Worm (Caenorhabditis elegans) whole organism, young adult: Measurements from ENCODE around the gene D1054.5.

Source experiments
- B0019.2 ChIP-seq: fragments of 200-800 bp; sonication (Bioruptor generic); conservative IDR thresholded peaks from 2 replicates; pipeline ENCODE4 v1.3.6; 2022; ENCODE audit warnings: missing genetic modification reagents, missing genetic modification characterization, missing compliant biosample characterization
- B0261.1 ChIP-seq: sonication (generic microtip); optimal IDR thresholded peaks from 2 replicates; lab custom pipeline; 2016; ENCODE audit warnings: mild to moderate bottlenecking, missing genetic modification characterization, moderate library complexity, missing compliant biosample characterization
- F22D6.2 ChIP-seq: sonication (generic microtip); optimal IDR thresholded peaks from 2 replicates; lab custom pipeline; 2016; ENCODE audit warnings: mild to moderate bottlenecking, missing genetic modification characterization, missing compliant biosample characterization
- F55B11.4 ChIP-seq: sonication (generic microtip); optimal IDR thresholded peaks from 2 replicates; lab custom pipeline; 2016; ENCODE audit warnings: missing compliant biosample characterization, missing genetic modification characterization, borderline replicate concordance; ENCODE audit not compliant: insufficient read depth
- F57C9.4 ChIP-seq: sonication (generic microtip); optimal IDR thresholded peaks from 2 replicates; lab custom pipeline; 2017; ENCODE audit warnings: mild to moderate bottlenecking, missing genetic modification characterization, missing compliant biosample characterization
- T07F8.4 ChIP-seq: sonication (generic microtip); optimal IDR thresholded peaks from 2 replicates; lab custom pipeline; 2016; ENCODE audit warnings: mild to moderate bottlenecking, missing genetic modification characterization, moderate library complexity, missing compliant biosample characterization
- T26A5.8 ChIP-seq: sonication (generic microtip); optimal IDR thresholded peaks from 2 replicates; lab custom pipeline; 2016; ENCODE audit warnings: missing genetic modification characterization, missing compliant biosample characterization
- Y56A3A.18 ChIP-seq: fragments of 200-800 bp; sonication (Bioruptor generic); IDR thresholded peaks from 2 replicates; pipeline ENCODE4 v1.3.6; 2022; ENCODE audit warnings: missing genetic modification reagents, missing genetic modification characterization, missing compliant biosample characterization
- Y79H2A.3 ChIP-seq: fragments of 200-800 bp; sonication (Bioruptor generic); conservative IDR thresholded peaks from 2 replicates; pipeline ENCODE4 v1.3.6; 2022; ENCODE audit warnings: missing genetic modification reagents, missing genetic modification characterization, missing compliant biosample characterization
- ama-1 ChIP-seq, 3 experiments: fragments of 150-350 bp in 1 of 3; sonication (generic microtip) in 2 of 3; optimal IDR thresholded peaks; 2 replicates each; lab custom pipeline; 2014 to 2018; ENCODE audit warnings: missing biosample characterization in 2 of 3, missing genetic modification characterization in 2 of 3, missing genetic modification reagents in 2 of 3
- athp-1 ChIP-seq: sonication (generic microtip); optimal IDR thresholded peaks from 2 replicates; lab custom pipeline; 2017; ENCODE audit warnings: mild to moderate bottlenecking, missing genetic modification characterization, missing compliant biosample characterization
- cebp-1 ChIP-seq, 2 experiments: fragments of 200-800 bp in 1 of 2; sonication (Bioruptor generic) in 1 of 2; sonication (generic microtip) in 1 of 2; IDR thresholded peaks in 1 of 2; optimal IDR thresholded peaks in 1 of 2; 2 replicates each; pipeline versions ENCODE4 v1.3.6 to Lab custom; 2017 to 2022; ENCODE audit warnings: missing compliant biosample characterization in 2 of 2, missing genetic modification characterization in 2 of 2, mild to moderate bottlenecking in 1 of 2, missing genetic modification reagents in 1 of 2, moderate library complexity in 1 of 2
- cebp-2 ChIP-seq: fragments of 200-800 bp; sonication (Bioruptor generic); IDR thresholded peaks from 2 replicates; pipeline ENCODE4 v1.3.6; 2022; ENCODE audit warnings: missing genetic modification characterization, missing compliant biosample characterization
- ceh-100 ChIP-seq: fragments of 200-800 bp; sonication (Bioruptor generic); IDR thresholded peaks from 2 replicates; pipeline ENCODE4 v1.3.6; 2022; ENCODE audit warnings: missing genetic modification reagents, missing genetic modification characterization, missing compliant biosample characterization
- ceh-91 ChIP-seq: fragments of 200-800 bp; sonication (Bioruptor generic); IDR thresholded peaks from 2 replicates; pipeline ENCODE4 v1.3.6; 2022; ENCODE audit warnings: missing genetic modification reagents, missing genetic modification characterization, missing compliant biosample characterization
- dox-1 ChIP-seq: fragments of 200-800 bp; sonication (Bioruptor generic); IDR thresholded peaks from 2 replicates; pipeline ENCODE4 v1.3.6; 2022; ENCODE audit warnings: missing genetic modification reagents, missing genetic modification characterization, missing compliant biosample characterization
- ekl-4 ChIP-seq: fragments of 200-800 bp; sonication (Bioruptor generic); IDR thresholded peaks from 2 replicates; pipeline ENCODE4 v1.3.6; 2022; ENCODE audit warnings: missing genetic modification reagents, missing genetic modification characterization, missing compliant biosample characterization
- him-1 ChIP-seq: sonication (generic microtip); optimal IDR thresholded peaks from 2 replicates; lab custom pipeline; 2016; ENCODE audit warnings: missing genotype, missing genetic modification reagents, missing genetic modification characterization, missing compliant biosample characterization
- hlh-12 ChIP-seq: sonication (generic microtip); optimal IDR thresholded peaks from 2 replicates; lab custom pipeline; 2016; ENCODE audit warnings: missing genetic modification characterization, missing compliant biosample characterization
- hsf-1 ChIP-seq: fragments of 200-800 bp; sonication (Bioruptor generic); IDR thresholded peaks from 2 replicates; pipeline ENCODE4 v1.3.6; 2022; ENCODE audit warnings: missing genetic modification reagents, missing genetic modification characterization, missing compliant biosample characterization
- lag-1 ChIP-seq: fragments of 200-800 bp; sonication (Bioruptor generic); IDR thresholded peaks from 2 replicates; pipeline ENCODE4 v1.3.6; 2022; ENCODE audit warnings: missing genetic modification reagents, missing genetic modification characterization, missing compliant biosample characterization
- let-607 ChIP-seq, 2 experiments: fragments of 200-800 bp in 1 of 2; sonication (Bioruptor generic) in 1 of 2; sonication (generic microtip) in 1 of 2; optimal IDR thresholded peaks; 2 replicates each; lab custom pipeline; 2016 to 2018; ENCODE audit warnings: mild to moderate bottlenecking in 2 of 2, missing compliant biosample characterization in 2 of 2, missing genetic modification characterization in 2 of 2, moderate library complexity in 2 of 2, missing genotype in 1 of 2
- lin-26 ChIP-seq: fragments of 200-800 bp; sonication (Bioruptor generic); IDR thresholded peaks from 2 replicates; pipeline ENCODE4 v1.3.6; 2022; ENCODE audit warnings: missing genetic modification reagents, missing genetic modification characterization, missing compliant biosample characterization
- lir-1 ChIP-seq: fragments of 200-800 bp; sonication (Bioruptor generic); conservative IDR thresholded peaks from 2 replicates; pipeline ENCODE4 v1.3.6; 2022; ENCODE audit warnings: missing genetic modification reagents, missing genetic modification characterization, missing compliant biosample characterization
- madf-6 ChIP-seq: fragments of 200-800 bp; sonication (Bioruptor generic); IDR thresholded peaks from 2 replicates; pipeline ENCODE4 v1.3.6; 2022; ENCODE audit warnings: missing genetic modification reagents, missing genetic modification characterization, missing compliant biosample characterization
- nhr-120 ChIP-seq: fragments of 200-800 bp; sonication (Bioruptor generic); IDR thresholded peaks from 2 replicates; pipeline ENCODE4 v1.3.6; 2022; ENCODE audit warnings: missing genetic modification characterization, missing compliant biosample characterization
- nhr-80 ChIP-seq: sonication (generic microtip); optimal IDR thresholded peaks from 2 replicates; lab custom pipeline; 2016; ENCODE audit warnings: missing genetic modification characterization, missing compliant biosample characterization
- rcor-1 ChIP-seq: fragments of 200-800 bp; sonication (Bioruptor generic); IDR thresholded peaks from 2 replicates; pipeline ENCODE4 v1.3.6; 2022; ENCODE audit warnings: missing genetic modification reagents, missing genetic modification characterization, missing compliant biosample characterization
- sdz-38 ChIP-seq: sonication (generic microtip); optimal IDR thresholded peaks from 2 replicates; lab custom pipeline; 2016; ENCODE audit warnings: missing genotype, missing genetic modification characterization, missing compliant biosample characterization
- snpc-3.4 ChIP-seq: sonication (generic microtip); optimal IDR thresholded peaks from 2 replicates; lab custom pipeline; 2017; ENCODE audit warnings: missing genetic modification characterization, mild to moderate bottlenecking, missing compliant biosample characterization, antibody characterized with exemption, moderate library complexity, missing genotype, missing genetic modification reagents
- tbx-9 ChIP-seq: sonication (generic microtip); optimal IDR thresholded peaks from 2 replicates; lab custom pipeline; 2016; ENCODE audit warnings: borderline replicate concordance, missing genetic modification characterization, inconsistent platforms, missing compliant biosample characterization
- ztf-3 ChIP-seq: fragments of 200-800 bp; sonication (Bioruptor generic); optimal IDR thresholded peaks from 2 replicates; lab custom pipeline; 2018; ENCODE audit warnings: mild to moderate bottlenecking, missing genetic modification characterization, missing compliant biosample characterization

Gene D1054.5

DNA sequence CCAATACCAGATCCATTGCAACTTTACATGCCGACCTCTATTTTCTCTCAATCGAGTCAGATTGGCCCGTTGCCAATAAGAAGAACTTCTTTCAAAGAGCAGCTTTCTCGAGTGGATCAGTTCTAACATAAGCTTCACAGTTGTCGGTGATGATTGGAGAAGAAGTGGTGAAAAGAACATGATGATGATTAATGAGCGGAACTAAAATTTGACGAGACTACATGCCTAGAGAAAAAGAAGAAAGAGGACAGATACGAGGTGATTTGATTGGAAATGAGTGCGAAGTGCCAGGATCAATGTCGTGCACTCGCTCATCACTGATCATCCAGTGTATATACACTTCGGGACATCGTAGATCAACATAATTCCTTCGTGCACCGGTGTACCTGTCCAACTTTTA lies 48.7 kb downstream of the D1054.5 start (continued):
- TF ChIP-seq madf-6 (GFP tag; lab: Robert Waterston, UW) (no peak), ceh-91 (no peak)

DNA sequence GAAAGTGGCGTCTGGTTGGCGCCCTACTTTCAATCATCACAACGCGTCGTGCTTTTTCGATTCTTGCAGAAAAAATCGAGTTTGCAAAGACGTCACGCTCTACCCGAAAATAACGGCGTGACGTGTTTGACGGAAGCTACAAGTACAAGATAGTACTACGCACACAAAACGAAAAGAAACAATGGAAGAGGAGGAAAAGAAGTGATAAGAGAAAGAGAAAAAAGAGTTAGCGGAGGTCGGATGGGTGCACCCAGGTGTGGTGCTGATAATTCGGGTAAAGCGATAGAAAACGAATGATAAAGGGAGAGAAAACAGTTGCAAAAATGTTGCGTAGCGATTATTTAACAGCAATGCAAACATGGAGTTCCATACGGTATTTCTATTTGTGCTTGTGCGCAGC lies 49.7 kb downstream of the D1054.5 start:
- TF ChIP-seq cebp-1 (GFP tag; IDR thresholded peaks at IDR 0.05; lab: Robert Waterston, UW) (no peak), cebp-1 (tag; optimal IDR thresholded peaks at IDR 0.05; lab: Kevin White, UChicago) (no peak), him-1 (tag; lab: Kevin White, UChicago) (no peak), sdz-38 (tag; lab: Kevin White, UChicago) (no peak), nhr-80 (tag; lab: Kevin White, UChicago) (peak; percentile 86), lag-1 (GFP tag; lab: Robert Waterston, UW) (no peak)
- TF ChIP-seq, all 124 proteins: peak for 1

DNA sequence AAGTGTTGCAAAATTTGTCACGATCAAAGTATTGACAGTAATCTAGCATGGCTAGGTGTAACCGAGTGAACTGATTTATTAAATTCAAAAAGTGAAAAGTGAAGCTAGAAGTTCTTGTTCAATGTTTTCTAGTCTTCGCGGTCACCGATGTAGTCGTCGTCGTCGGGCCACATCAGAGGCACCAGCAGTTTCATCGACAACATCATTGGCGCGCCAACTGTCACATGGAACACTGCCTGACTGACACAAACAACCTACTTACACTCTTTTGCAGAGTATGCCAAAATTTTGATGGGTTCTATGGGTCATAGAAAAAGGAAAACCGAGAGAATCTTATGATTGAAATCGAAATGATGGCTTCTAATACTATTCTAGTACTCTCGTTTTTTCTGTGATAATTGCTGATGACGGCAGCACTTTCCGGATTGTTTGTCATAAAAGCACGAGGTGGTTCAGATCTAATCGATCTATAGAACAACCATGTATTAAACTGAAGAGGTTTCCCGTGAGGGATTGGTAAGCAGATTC lies 50.9 kb downstream of the D1054.5 start:
- no peak for TF ChIP-seq Y79H2A.3 (GFP tag; lab: Robert Waterston, UW)
- TF ChIP-seq F57C9.4 (tag; lab: Kevin White, UChicago): no peak
- TF ChIP-seq ceh-100 (GFP tag; lab: Robert Waterston, UW): no peak
- TF ChIP-seq hsf-1 (GFP tag; lab: Robert Waterston, UW): no peak
- TF ChIP-seq dox-1 (GFP tag; lab: Robert Waterston, UW): no peak
- no peak for TF ChIP-seq tbx-9 (tag; lab: Kevin White, UChicago)
- 0 out of 2 replicates have a peak, but pooled peaks have one; percentile 10 for TF ChIP-seq cebp-1 (GFP tag; IDR thresholded peaks at IDR 0.05; lab: Robert Waterston, UW)
- no peak for TF ChIP-seq cebp-1 (tag; optimal IDR thresholded peaks at IDR 0.05; lab: Kevin White, UChicago)
- 0 out of 2 replicates have a peak, but pooled peaks have one; percentile 9 for TF ChIP-seq ekl-4 (GFP tag; lab: Robert Waterston, UW)
- no peak for TF ChIP-seq B0261.1 (tag; lab: Kevin White, UChicago)
- TF ChIP-seq Y56A3A.18 (GFP tag; lab: Robert Waterston, UW): no peak
- no peak for TF ChIP-seq B0019.2 (GFP tag; lab: Robert Waterston, UW)

DNA sequence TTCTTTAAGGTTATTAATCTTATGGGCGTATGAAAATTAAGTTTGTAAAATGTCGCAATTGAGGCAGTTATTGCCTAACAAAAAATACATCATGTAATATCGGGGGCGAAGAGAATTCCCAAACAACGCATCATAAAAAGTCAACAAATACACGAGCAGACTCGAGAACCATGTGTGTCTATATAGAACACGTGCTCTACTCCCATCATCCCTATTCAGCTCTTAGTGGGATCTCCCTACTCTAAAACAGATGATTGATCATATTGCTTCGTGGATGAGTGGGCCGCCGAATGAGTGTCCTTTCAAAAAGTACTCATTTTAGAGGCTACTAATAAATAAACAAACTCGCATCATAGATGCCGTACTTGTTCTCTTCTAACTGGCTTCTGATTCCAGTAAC lies 51.9 kb downstream of the D1054.5 start:
- TF ChIP-seq let-607 (tag; optimal IDR thresholded peaks at IDR 0.05; lab: Kevin White, UChicago) (no peak), lin-26 (GFP tag; lab: Robert Waterston, UW) (no peak), B0261.1 (tag; lab: Kevin White, UChicago) (no peak), nhr-120 (no peak), F22D6.2 (tag; lab: Kevin White, UChicago) (no peak), lir-1 (GFP tag; lab: Robert Waterston, UW) (no peak), athp-1 (no peak), rcor-1 (no peak), cebp-2 (GFP tag; lab: Robert Waterston, UW) (no peak), hlh-12 (tag; lab: Kevin White, UChicago) (no peak), ama-1 (optimal IDR thresholded peaks at IDR 0.05; lab: Kevin White, UChicago) (no peak), ama-1 (GFP tag; optimal IDR thresholded peaks at IDR 0.05; lab: Kevin White, UChicago) (no peak), F55B11.4 (tag; lab: Kevin White, UChicago) (no peak), T26A5.8 (no peak), snpc-3.4 (tag; lab: Kevin White, UChicago) (no peak), T07F8.4 (tag; lab: Kevin White, UChicago) (no peak), ztf-3 (GFP tag; lab: Kevin White, UChicago) (no peak), sdz-38 (tag; lab: Kevin White, UChicago) (no peak)
